Worm (Caenorhabditis elegans): ENCODE measurements around the gene acl-13.

DNA sequence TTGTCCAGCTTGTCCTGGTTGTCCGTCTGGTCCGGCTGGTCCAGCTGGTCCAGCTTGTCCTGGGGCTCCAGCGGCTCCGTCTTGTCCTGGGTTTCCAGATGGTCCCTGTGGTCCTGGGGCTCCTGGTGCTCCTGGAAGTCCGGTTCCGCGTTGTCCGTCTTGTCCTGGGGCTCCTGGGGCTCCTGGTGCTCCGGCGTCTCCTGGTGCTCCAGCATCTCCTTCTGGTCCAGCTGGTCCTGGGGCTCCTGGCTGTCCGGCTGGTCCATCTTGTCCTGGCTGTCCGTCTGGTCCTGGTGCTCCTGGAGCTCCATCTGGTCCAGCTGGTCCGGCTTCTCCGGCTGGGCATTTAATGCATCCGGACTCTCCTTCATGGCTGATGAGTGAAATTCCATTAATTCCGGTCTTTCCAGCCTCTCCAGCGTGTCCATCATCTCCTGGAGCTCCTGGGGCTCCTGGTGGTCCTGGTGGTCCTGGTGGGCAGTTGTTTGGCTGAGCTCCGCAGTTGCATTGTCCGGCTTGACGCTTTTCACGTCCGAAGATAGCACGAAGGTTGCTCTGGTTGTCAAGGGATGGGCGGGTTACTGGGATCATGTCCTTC, 17.5 kb downstream of the acl-13 start:
- no peak for TF ChIP-seq ama-1 (optimal IDR thresholded peaks at IDR 0.05)
- TF ChIP-seq tbx-11 (GFP tag; IDR thresholded peaks at IDR 0.05) = no peak
- TF ChIP-seq aly-1 (tag; optimal IDR thresholded peaks at IDR 0.05) = no peak
- TF ChIP-seq ets-7 (tag; optimal IDR thresholded peaks at IDR 0.05) = no peak
- no peak for TF ChIP-seq tbx-37 (GFP tag; conservative IDR thresholded peaks at IDR 0.05)
